Fruit fly (Drosophila melanogaster): ENCODE measurements around the gene Dronc.
A peak's percentile ranks its signal among the peaks of the same experiment; 100 is the strongest.

Dronc gene

dm6 chr3L:9968267-9968721 is at the start of gene Dronc, which contains the start of gene CG6685:
Gene Dronc (plus strand): TSS chr3L:9968479.
Gene CG6685 (minus strand): TSS chr3L:9968317.
- TF ChIP-seq dsx (GFP tag; optimal IDR thresholded peaks at IDR 0.05; ENCODE audit: poor library complexity, severe bottlenecking) (no peak), CG1621 (tag; optimal IDR thresholded peaks at IDR 0.05) (peak; percentile 99), svp (GFP tag) (peak; percentile 99), dac (GFP tag; optimal IDR thresholded peaks at IDR 0.05) (no peak), Sox14 (GFP tag; optimal IDR thresholded peaks at IDR 0.05) (peak; percentile 92), vri (GFP tag; optimal IDR thresholded peaks at IDR 0.05) (no peak), Eip78C (GFP tag) (peak; percentile 35), CG6792 (GFP tag; optimal IDR thresholded peaks at IDR 0.05) (no peak)

dm6 chr3L:9927169-9927568 is 41.1 kb upstream of the Dronc start:
- no peak for TF ChIP-seq vri (GFP tag; optimal IDR thresholded peaks at IDR 0.05)
- no peak for TF ChIP-seq Gug (GFP tag; IDR thresholded peaks at IDR 0.05)
- TF ChIP-seq salr (GFP tag; optimal IDR thresholded peaks at IDR 0.05): no peak
- no peak for TF ChIP-seq svp (GFP tag)
- TF ChIP-seq Sox102F (GFP tag; optimal IDR thresholded peaks at IDR 0.05): no peak
- TF ChIP-seq CG8319 (GFP tag; optimal IDR thresholded peaks at IDR 0.05): no peak
- TF ChIP-seq CG6854 (GFP tag; optimal IDR thresholded peaks at IDR 0.05): no peak
- TF ChIP-seq dsx (GFP tag; optimal IDR thresholded peaks at IDR 0.05; ENCODE audit: poor library complexity, severe bottlenecking): no peak

DNA sequence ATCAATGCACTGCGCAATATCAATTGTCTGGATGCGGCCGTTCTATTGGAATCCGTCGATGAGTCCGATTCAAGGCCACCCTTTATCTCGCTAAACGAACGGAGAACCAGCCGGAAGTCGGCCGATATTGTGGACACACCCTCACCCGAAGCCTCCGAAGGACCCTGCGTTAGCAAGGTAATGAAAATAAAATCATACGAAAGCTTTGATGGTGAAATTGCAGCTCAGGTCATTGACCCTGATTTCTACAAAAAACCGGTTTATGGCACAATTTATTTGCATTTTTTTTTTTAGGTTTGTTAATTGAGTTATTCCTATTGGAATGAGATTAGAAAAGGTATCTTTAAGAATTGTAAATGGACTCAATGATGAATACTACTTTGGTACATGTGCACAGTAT is 879 bp downstream of the Dronc start:
- no peak for TF ChIP-seq fkh (GFP tag; optimal IDR thresholded peaks at IDR 0.05)
- no peak for TF ChIP-seq Ets21C (GFP tag; optimal IDR thresholded peaks at IDR 0.05)
- TF ChIP-seq CG6808 (GFP tag; optimal IDR thresholded peaks at IDR 0.05): no peak
- TF ChIP-seq CG16779 (tag; optimal IDR thresholded peaks at IDR 0.05): no peak
- TF ChIP-seq Gug (GFP tag; IDR thresholded peaks at IDR 0.05): no peak
- no peak for TF ChIP-seq dsx (GFP tag; optimal IDR thresholded peaks at IDR 0.05; ENCODE audit: poor library complexity, severe bottlenecking)
- TF ChIP-seq pdm3 (GFP tag; optimal IDR thresholded peaks at IDR 0.05): no peak

- TF ChIP-seq CG6276 (GFP tag; optimal IDR thresholded peaks at IDR 0.05): no peak
- peak; percentile 7 for TF ChIP-seq CG11902 (GFP tag; optimal IDR thresholded peaks at IDR 0.05)
- TF ChIP-seq CG6854 (GFP tag; optimal IDR thresholded peaks at IDR 0.05): no peak
- no peak for TF ChIP-seq CG6163 (GFP tag; IDR thresholded peaks at IDR 0.05)
- TF ChIP-seq CG11294 (GFP tag; IDR thresholded peaks at IDR 0.05): no peak
- TF ChIP-seq svp (GFP tag): peak; percentile 81
- no peak for TF ChIP-seq Hr38 (GFP tag; optimal IDR thresholded peaks at IDR 0.05)
- TF ChIP-seq CG6808 (GFP tag; optimal IDR thresholded peaks at IDR 0.05): peak; percentile 10
- no peak for TF ChIP-seq fd59A (GFP tag; optimal IDR thresholded peaks at IDR 0.05)
- TF ChIP-seq CG32006 (GFP tag; optimal IDR thresholded peaks at IDR 0.05): no peak
- TF ChIP-seq Ets96B (tag; optimal IDR thresholded peaks at IDR 0.05): no peak
- no peak for TF ChIP-seq CG11762 (GFP tag; optimal IDR thresholded peaks at IDR 0.05; ENCODE audit: insufficient read depth)
- peak; percentile 34 for TF ChIP-seq Sox14 (GFP tag; optimal IDR thresholded peaks at IDR 0.05)
- peak; percentile 47 for TF ChIP-seq cyc (GFP tag; optimal IDR thresholded peaks at IDR 0.05)
- TF ChIP-seq fkh (GFP tag; optimal IDR thresholded peaks at IDR 0.05): peak; percentile 61
- peak; percentile 29 for TF ChIP-seq CG1621 (tag; optimal IDR thresholded peaks at IDR 0.05)
- peak; percentile 44 for TF ChIP-seq topi (GFP tag; optimal IDR thresholded peaks at IDR 0.05)
- TF ChIP-seq Hr39 (GFP tag; optimal IDR thresholded peaks at IDR 0.05): peak; percentile 50
- TF ChIP-seq lz (GFP tag; optimal IDR thresholded peaks at IDR 0.05): peak; percentile 42
- TF ChIP-seq pdm3 (GFP tag; optimal IDR thresholded peaks at IDR 0.05): peak; percentile 17
- no peak for TF ChIP-seq dac (GFP tag; optimal IDR thresholded peaks at IDR 0.05)
- peak; percentile 33 for TF ChIP-seq CG10669 (GFP tag; optimal IDR thresholded peaks at IDR 0.05)
- TF ChIP-seq CG16779 (tag; optimal IDR thresholded peaks at IDR 0.05): no peak
- peak; percentile 16 for TF ChIP-seq OdsH (GFP tag; optimal IDR thresholded peaks at IDR 0.05)
- peak; percentile 26 for TF ChIP-seq Met (GFP tag; optimal IDR thresholded peaks at IDR 0.05)
- no peak for TF ChIP-seq CG4318 (GFP tag; optimal IDR thresholded peaks at IDR 0.05)
- peak; percentile 44 for TF ChIP-seq esn (GFP tag; optimal IDR thresholded peaks at IDR 0.05)
- TF ChIP-seq Eip78C (GFP tag): peak; percentile 70
- peak; percentile 39 for TF ChIP-seq Smox (GFP tag; optimal IDR thresholded peaks at IDR 0.05)
- no peak for TF ChIP-seq spab (GFP tag; optimal IDR thresholded peaks at IDR 0.05)
- TF ChIP-seq CG6792 (GFP tag; optimal IDR thresholded peaks at IDR 0.05): peak; percentile 3
- no peak for TF ChIP-seq CG34406 (GFP tag; optimal IDR thresholded peaks at IDR 0.05)
- no peak for TF ChIP-seq eg (GFP tag; IDR thresholded peaks at IDR 0.05)
- no peak for TF ChIP-seq dsx (GFP tag; optimal IDR thresholded peaks at IDR 0.05; ENCODE audit: poor library complexity, severe bottlenecking)
- no peak for TF ChIP-seq ss (GFP tag; optimal IDR thresholded peaks at IDR 0.05)
Measured at dm6 chr3L:9972007-9972856, 4.0 kb downstream of the Dronc start, which contains the start of the genes CG6674, CG42455 and vnc. Gene CG6674 (minus strand): TSS chr3L:9972054. Gene CG42455 (plus strand): TSS chr3L:9972312. Gene vnc (plus strand): TSS chr3L:9972312.

Data from whole organism, prepupa.